Worm (Caenorhabditis elegans): ENCODE results near the gene H11E01.2.

Gene H11E01.2

ce11 chrX:1627013-1627412 lies 6.2 kb downstream of the H11E01.2 start (continued):
- TF ChIP-seq C17E4.6 (GFP tag; IDR thresholded peaks at IDR 0.05): peak; percentile 76
- TF ChIP-seq dox-1 (GFP tag; IDR thresholded peaks at IDR 0.05): peak; percentile 98
- peak; percentile 98 for TF ChIP-seq gei-17 (GFP tag; optimal IDR thresholded peaks at IDR 0.05)
- no peak for TF ChIP-seq tbx-9 (tag; optimal IDR thresholded peaks at IDR 0.05; ENCODE audit: borderline replicate concordance)
- TF ChIP-seq nfyb-1 (GFP tag; IDR thresholded peaks at IDR 0.05): peak; percentile 97
- no peak for TF ChIP-seq unc-62 (GFP tag; optimal IDR thresholded peaks at IDR 0.05)
- TF ChIP-seq aptf-2 (GFP tag; conservative IDR thresholded peaks at IDR 0.05): no peak
- TF ChIP-seq sea-2 (GFP tag; IDR thresholded peaks at IDR 0.05): no peak
- peak; percentile 53 for TF ChIP-seq ets-4 (GFP tag; optimal IDR thresholded peaks at IDR 0.05)
- 0 out of 2 replicates have a peak, but pooled peaks have one; percentile 24 for TF ChIP-seq F33H1.4 (GFP tag; IDR thresholded peaks at IDR 0.05)
- TF ChIP-seq ztf-25 (GFP tag; IDR thresholded peaks at IDR 0.05): no peak
- peak; percentile 89 for TF ChIP-seq ztf-3 (GFP tag; optimal IDR thresholded peaks at IDR 0.05)
- TF ChIP-seq snpc-4 (GFP tag; optimal IDR thresholded peaks at IDR 0.05): peak; percentile 10
- peak; percentile 51 to 79 (median 74) for TF ChIP-seq snpc-4 (tag; optimal IDR thresholded peaks at IDR 0.05)

ce11 chrX:1627837-1628236 lies 7.0 kb downstream of the H11E01.2 start, which contains the start of gene fbxb-58:
Gene fbxb-58, plus strand, starts transcription at chrX:1628137.
- TF ChIP-seq athp-1 (tag; optimal IDR thresholded peaks at IDR 0.05) (no peak), Y53F4B.3 (GFP tag; IDR thresholded peaks at IDR 0.05) (no peak), attf-5 (GFP tag; optimal IDR thresholded peaks at IDR 0.05) (no peak), hlh-26 (GFP tag; conservative IDR thresholded peaks at IDR 0.05) (no peak), dox-1 (GFP tag; IDR thresholded peaks at IDR 0.05) (no peak), rpc-1 (optimal IDR thresholded peaks at IDR 0.05) (no peak), rpc-1 (tag; optimal IDR thresholded peaks at IDR 0.05) (no peak)

DNA sequence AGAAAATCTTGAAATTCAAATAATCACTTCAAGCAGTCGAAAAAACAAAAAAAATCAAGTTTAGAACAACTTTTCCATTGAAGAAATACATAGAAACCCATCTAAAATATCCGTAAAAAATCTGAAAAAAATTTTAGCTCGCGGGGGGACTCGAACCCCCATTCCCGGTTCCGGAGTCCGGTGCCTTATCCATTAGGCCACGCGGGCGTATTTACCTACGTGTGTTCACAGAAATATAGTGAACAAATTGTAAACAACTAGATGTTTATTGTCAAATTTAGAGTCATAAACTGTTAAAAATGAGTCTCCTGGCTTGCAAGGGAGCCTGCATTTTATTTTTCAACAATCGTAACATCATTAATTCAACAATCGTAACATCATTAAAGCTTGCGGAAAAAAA lies 8.9 kb downstream of the H11E01.2 start:
- TF ChIP-seq attf-6 (GFP tag; IDR thresholded peaks at IDR 0.05) (no peak), ceh-40 (GFP tag; IDR thresholded peaks at IDR 0.05) (no peak), hlh-12 (tag; optimal IDR thresholded peaks at IDR 0.05) (no peak), K12H6.12 (tag; optimal IDR thresholded peaks at IDR 0.05) (no peak), tlf-1 (GFP tag; optimal IDR thresholded peaks at IDR 0.05) (no peak), rpc-1 (optimal IDR thresholded peaks at IDR 0.05) (peak; percentile 40), rpc-1 (tag; optimal IDR thresholded peaks at IDR 0.05) (peak; percentile 70), F39B2.1 (GFP tag; IDR thresholded peaks at IDR 0.05) (no peak), B0035.1 (tag; optimal IDR thresholded peaks at IDR 0.05) (no peak), aptf-2 (GFP tag; conservative IDR thresholded peaks at IDR 0.05) (no peak), nhr-80 (tag; optimal IDR thresholded peaks at IDR 0.05) (no peak), ztf-28 (GFP tag; IDR thresholded peaks at IDR 0.05) (no peak), ets-4 (GFP tag; optimal IDR thresholded peaks at IDR 0.05) (no peak), K11D2.4 (GFP tag; IDR thresholded peaks at IDR 0.05) (no peak), madf-10 (tag; optimal IDR thresholded peaks at IDR 0.05) (no peak), egrh-3 (GFP tag; IDR thresholded peaks at IDR 0.05) (no peak), ceh-79 (tag; optimal IDR thresholded peaks at IDR 0.05) (no peak), akir-1 (GFP tag; optimal IDR thresholded peaks at IDR 0.05) (no peak), dpl-1 (GFP tag; optimal IDR thresholded peaks at IDR 0.05) (no peak), ceh-91 (GFP tag; IDR thresholded peaks at IDR 0.05) (no peak), nfya-2 (GFP tag; IDR thresholded peaks at IDR 0.05) (no peak), B0261.1 (tag; optimal IDR thresholded peaks at IDR 0.05) (peak; percentile 40), let-607 (tag; optimal IDR thresholded peaks at IDR 0.05) (no peak), lin-26 (GFP tag; IDR thresholded peaks at IDR 0.05) (peak; percentile 28; the same call in 1 of the 2 replicates), F22D6.2 (tag; optimal IDR thresholded peaks at IDR 0.05) (no peak), tbp1 (GFP tag; optimal IDR thresholded peaks at IDR 0.05) (peak; percentile 77), snpc-4 (GFP tag; optimal IDR thresholded peaks at IDR 0.05) (no peak), snpc-4 (tag; optimal IDR thresholded peaks at IDR 0.05) (no peak), cebp-2 (GFP tag; IDR thresholded peaks at IDR 0.05) (no peak), atf-7 (tag; optimal IDR thresholded peaks at IDR 0.05) (no peak), aptf-3 (GFP tag; IDR thresholded peaks at IDR 0.05) (no peak), T26A5.8 (tag; optimal IDR thresholded peaks at IDR 0.05) (no peak), hmg-1.2 (GFP tag; IDR thresholded peaks at IDR 0.05) (no peak), ccch-3 (GFP tag; optimal IDR thresholded peaks at IDR 0.05) (no peak)

Data from whole organism, young adult.